Worm (Caenorhabditis elegans): Measurements from ENCODE around the gene col-119.

DNA sequence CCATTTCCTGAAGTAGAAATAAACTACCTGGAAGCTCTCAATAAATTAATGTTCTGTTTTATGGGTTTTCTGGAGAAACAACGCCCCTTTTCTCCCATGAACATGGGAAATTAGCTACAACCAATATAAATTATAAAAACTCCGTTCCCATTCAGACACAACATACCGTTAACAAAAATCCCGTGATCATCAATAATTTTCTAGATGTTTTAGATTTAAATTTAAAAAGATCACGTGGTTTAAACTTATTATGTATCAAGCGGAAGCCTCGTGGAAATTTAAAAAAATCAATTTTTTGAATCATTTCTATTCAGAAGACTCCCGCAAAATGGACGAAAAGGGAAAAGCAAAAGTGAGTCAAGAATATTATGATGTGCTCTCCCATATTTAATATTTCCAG lies 13.7 kb downstream of the col-119 start, which contains the start of gene C53B4.2:
- TF ChIP-seq ceh-91 (GFP tag; IDR thresholded peaks at IDR 0.05) = no peak
- no peak for TF ChIP-seq gei-17 (GFP tag; optimal IDR thresholded peaks at IDR 0.05)
- no peak for TF ChIP-seq Y56A3A.18 (GFP tag; IDR thresholded peaks at IDR 0.05)
- no peak for TF ChIP-seq C06A6.2 (GFP tag; conservative IDR thresholded peaks at IDR 0.05)
- no peak for TF ChIP-seq somi-1 (GFP tag; optimal IDR thresholded peaks at IDR 0.05)
- no peak for TF ChIP-seq pha-4 (tag; optimal IDR thresholded peaks at IDR 0.05)
- no peak for TF ChIP-seq K12H6.12 (tag; optimal IDR thresholded peaks at IDR 0.05)
- no peak for TF ChIP-seq lag-1 (GFP tag; IDR thresholded peaks at IDR 0.05)
- TF ChIP-seq ztf-28 (GFP tag; IDR thresholded peaks at IDR 0.05) = no peak
